Fruit fly (Drosophila melanogaster): ENCODE data around the gene Jhbp2.

Jhbp2 gene

DNA sequence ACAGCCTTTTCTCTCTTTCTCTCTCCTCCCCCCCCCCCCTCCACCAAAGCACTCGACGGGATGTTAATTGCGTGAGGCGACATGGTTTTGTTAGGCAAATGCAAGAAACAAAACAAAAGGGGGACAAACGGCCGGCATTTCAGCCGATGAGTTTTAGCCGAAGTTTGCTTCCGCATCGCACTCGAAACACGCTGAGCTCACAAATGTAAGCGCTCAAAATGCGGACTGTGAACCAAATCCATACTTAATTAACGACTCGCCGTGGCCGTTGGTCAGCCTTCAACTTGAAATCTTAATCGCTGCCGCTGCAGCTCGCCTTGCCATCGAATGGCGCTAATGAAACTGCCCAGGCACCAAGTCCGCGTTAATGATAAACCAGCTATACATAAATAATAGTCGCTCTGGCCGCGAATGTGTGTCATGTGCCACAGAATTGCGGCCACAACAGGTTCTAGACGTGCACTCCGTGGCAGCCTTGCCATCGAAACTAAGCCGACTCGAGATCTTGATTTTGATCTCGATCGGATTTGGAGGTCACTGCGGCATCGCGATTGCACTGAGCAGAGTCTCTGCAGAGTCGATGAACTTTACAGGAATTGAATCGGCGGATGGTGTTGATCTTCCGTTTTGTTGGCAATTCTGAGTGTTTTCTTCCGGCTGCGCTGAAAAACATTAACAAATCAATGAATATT lies 5.2 kb upstream of the Jhbp2 start:
- TF ChIP-seq noc (tag; optimal IDR thresholded peaks at IDR 0.05): no peak

dm6 chr3R:4965145-4965544 lies 4.0 kb upstream of the Jhbp2 start, which contains the start of gene Jhbp1:
Gene Jhbp1, plus strand, starts transcription at chr3R:4965445.
- no peak for TF ChIP-seq noc (tag; optimal IDR thresholded peaks at IDR 0.05)

dm6 chr3R:4963917-4964316 lies 2.8 kb upstream of the Jhbp2 start:
- no peak for TF ChIP-seq noc (tag; optimal IDR thresholded peaks at IDR 0.05)

DNA sequence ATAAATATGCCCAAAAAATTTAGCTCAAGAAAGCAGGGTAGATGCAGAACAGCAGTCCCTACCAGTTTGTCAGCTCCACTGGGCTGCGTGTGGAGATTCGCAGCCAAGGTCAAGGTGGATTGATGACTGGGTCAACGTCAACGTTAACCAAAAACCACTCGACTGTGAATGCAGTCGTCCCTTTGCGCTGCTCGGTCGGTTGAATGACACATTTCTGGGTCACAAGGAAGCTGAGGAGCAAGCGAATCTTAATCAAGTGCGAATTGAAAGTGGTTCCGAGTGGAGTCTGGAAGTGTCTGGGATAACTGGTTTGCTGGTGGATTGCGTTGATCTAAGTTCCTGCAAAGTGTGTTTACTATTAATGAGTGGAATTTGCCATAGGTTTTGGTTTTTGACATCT lies 2.2 kb upstream of the Jhbp2 start:
- no peak for TF ChIP-seq noc (tag; optimal IDR thresholded peaks at IDR 0.05)

DNA sequence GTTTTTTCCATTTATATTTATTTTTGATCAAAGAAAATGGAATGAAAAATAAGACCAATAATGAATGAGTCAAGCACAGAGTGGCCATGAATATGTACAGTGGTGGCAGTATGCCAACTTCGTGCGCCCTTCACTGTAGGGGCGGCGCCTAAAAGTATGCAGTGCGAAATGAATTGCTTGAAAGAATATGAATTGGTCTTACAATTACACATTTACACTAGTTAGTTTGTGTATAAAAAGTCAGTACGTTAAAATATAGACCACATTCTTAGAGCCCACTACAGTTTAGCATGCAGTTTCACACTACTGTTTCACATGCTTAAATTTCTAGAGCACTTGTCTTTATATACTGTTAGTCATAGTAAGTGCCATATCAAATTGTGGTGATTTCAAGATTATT lies 1.5 kb upstream of the Jhbp2 start:
- TF ChIP-seq noc (tag; optimal IDR thresholded peaks at IDR 0.05): no peak

DNA sequence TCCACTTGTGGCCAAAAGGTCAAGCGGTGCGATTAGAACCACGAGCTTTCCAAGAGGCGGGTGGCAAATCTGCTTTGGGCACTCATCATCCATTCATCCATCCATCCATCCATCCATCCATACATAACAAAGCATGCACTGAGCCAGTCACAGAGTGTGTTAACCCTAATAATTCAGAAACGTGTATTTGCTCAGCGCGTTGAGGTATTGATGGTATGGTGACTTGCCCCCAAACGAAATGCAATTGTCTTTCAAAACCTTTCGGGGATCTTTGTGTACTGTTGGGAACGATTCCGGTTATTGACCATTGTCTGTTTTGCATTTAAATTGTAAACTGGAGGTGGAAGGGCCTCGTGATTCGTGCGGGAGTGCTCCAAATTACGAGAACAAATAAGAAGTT lies 795 bp upstream of the Jhbp2 start:
- no peak for TF ChIP-seq noc (tag; optimal IDR thresholded peaks at IDR 0.05)

DNA sequence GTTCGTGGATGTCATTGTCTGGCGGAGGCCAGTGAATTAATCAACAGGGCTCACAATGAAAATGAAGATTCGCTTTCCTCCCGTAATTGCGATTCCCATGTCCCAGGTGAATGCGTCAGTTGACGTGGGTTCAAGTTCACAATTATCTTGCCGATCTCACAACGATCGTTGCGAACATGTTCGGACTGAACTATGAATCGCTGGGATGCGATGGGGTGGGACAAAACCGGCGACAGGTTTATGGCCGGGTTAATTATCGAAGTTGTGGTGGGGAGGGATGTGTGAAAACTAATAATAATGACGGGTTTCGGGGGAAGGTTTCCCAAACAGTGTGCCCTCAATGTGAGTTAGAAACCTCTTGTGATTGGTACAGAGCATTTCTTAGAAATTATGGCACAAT lies 1.0 kb downstream of the Jhbp2 start:
- no peak for TF ChIP-seq noc (tag; optimal IDR thresholded peaks at IDR 0.05)

- no peak for TF ChIP-seq noc (tag; optimal IDR thresholded peaks at IDR 0.05)
These were observed 3.3 kb downstream of the Jhbp2 start for dm6 chr3R:4957812-4958211.

DNA sequence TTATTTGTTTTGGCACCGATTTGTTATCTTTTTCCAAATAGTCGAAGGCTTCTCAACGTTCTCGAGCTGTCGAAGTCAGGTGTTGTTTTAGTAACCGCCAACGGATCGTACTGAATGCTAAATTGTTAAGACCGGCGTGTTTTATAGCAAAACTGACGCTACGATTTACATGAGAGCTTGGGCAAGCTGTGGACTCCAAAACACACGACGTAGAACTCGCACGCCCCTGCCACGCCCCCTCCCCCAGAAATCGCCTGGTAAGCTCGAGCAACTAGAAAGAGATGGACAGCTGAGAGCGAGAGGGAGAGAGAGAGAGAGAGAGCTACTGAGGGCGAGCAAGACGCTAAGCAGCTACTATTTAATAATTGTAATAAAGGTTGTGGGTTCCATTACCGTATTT lies 6.0 kb downstream of the Jhbp2 start, which contains the start of gene Jhbp3:
Gene Jhbp3 (minus strand): TSS at position 101 of the 400 bp plus-strand sequence.
- no peak for TF ChIP-seq noc (tag; optimal IDR thresholded peaks at IDR 0.05)

dm6 chr3R:4952571-4952929 lies 8.6 kb downstream of the Jhbp2 start, which contains the start of gene Ubc6:
Gene Ubc6, minus strand, starts transcription at chr3R:4952682.
- no peak for TF ChIP-seq noc (tag; optimal IDR thresholded peaks at IDR 0.05)

DNA sequence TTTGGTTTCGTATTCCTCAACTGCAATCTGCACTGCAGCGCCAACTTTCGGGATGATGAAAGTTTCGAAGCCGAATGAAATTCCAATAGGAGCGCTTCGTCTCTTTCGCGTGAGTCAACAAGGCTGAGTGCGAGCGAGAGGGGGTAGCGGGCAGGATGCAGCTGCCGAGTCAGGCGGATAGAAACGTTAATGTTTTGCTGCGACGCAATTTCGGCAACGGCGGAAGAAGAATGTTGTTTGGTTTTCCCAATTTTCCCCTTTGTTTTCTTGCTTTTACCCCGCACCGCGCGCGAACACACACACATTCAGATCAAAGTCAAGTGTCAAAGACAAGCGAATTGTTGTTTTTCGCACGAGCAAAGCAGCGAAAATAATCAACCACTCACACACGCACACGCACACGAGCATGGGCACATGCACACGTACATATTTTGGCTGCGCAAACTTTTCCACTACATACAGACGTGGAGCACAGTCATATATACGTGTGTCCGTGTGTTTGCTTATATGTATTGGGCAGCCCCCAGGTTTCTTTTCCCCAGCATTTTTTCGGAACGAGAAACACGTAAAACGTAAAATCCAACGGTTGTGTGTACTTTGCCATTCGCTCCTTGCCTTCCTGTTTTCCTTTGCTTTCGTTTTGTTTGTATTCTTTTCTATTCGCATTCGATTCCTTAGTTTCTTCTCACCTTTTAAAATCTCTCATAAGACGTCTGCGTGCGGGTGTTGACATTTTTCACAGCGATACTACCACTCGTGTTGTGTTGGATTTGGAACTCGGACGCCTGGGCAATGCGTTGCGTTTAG lies 9.2 kb downstream of the Jhbp2 start:
- peak; percentile 11 for TF ChIP-seq noc (tag; optimal IDR thresholded peaks at IDR 0.05)

DNA sequence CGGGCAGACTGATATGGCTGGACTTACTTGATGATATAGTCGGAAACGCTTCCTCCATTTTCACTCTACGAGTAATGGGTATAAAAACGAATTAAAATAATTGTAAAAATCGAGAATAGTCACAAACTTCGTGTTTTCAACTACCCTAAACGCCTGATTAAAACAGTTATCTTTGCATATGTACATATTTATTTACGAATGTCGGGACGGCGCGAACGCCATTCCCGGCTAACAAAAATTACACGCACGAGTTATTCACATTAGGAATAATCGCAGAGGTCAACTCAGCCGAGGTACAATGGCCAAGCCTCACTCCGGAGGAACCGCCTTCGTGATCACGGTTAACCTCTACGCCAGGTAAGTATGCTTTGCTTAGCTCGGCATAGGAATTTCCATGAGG lies 13.4 kb downstream of the Jhbp2 start:
- TF ChIP-seq noc (tag; optimal IDR thresholded peaks at IDR 0.05): no peak

dm6 chr3R:4914439-4914880 lies 46.7 kb downstream of the Jhbp2 start:
- TF ChIP-seq noc (tag; optimal IDR thresholded peaks at IDR 0.05): no peak

dm6 chr3R:4913181-4913580 lies 48.0 kb downstream of the Jhbp2 start:
- peak; percentile 17 for TF ChIP-seq noc (tag; optimal IDR thresholded peaks at IDR 0.05)

dm6 chr3R:4912130-4912549 lies 49.0 kb downstream of the Jhbp2 start:
- peak; percentile 83 for TF ChIP-seq noc (tag; optimal IDR thresholded peaks at IDR 0.05)

DNA sequence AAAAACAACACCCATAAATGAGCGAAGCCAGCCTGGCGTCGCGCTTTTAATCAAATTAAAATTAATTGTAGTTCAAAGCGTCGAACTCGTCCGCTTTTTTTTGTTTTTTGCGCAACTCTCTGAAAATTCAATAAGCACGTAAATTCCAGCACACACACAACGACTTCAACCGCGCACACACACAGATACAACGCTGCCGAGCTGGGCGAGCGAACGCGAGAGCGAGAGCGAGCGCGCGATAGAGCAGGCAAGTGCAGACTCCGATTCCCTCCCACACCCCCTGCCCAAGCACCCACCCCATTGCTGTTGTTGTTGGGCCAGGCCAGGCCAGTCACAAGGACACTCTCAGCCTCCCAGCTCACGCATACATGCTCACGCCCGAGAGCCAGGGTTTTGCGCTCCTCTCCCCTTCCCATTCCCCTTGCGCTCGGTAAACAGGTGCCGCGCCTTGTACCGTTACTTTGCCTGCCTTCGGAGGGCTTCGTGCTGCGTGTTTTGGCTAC lies 50.3 kb downstream of the Jhbp2 start:
- no peak for TF ChIP-seq noc (tag; optimal IDR thresholded peaks at IDR 0.05)

dm6 chr3R:4910365-4910810 lies 50.8 kb downstream of the Jhbp2 start, which contains the start of gene Cdep:
Gene Cdep, plus strand, starts transcription at chr3R:4910552.
- no peak for TF ChIP-seq noc (tag; optimal IDR thresholded peaks at IDR 0.05)

Measured in whole organism, larva.